Worm (Caenorhabditis elegans): ENCODE results near the gene F42A10.9.

The F42A10.9 gene

DNA sequence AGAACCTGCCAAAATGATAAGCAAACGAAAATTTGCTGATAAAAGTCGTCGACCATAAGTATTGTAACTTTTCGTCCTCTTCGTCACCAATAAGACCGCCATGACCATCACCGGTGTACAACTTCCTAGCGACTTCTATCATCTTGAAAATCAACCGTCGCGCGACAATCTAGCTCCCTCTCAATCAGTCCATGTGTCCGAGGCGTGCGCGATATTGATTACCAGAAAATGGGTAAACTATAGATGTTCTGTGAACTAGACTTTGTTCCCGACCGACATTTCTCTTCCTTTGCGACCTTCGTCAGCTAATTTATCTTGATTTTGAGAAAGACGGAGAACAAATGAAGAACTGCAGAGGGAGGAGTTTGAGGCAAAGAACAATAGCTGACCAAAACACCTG lies 19.1 kb upstream of the F42A10.9 start:
- TF ChIP-seq spr-3 (GFP tag; optimal IDR thresholded peaks at IDR 0.05): no peak
- TF ChIP-seq hlh-11 (tag; optimal IDR thresholded peaks at IDR 0.05): peak; percentile 54
- no peak for TF ChIP-seq unc-39 (tag; optimal IDR thresholded peaks at IDR 0.05)
- peak; percentile 23 for TF ChIP-seq nhr-48 (tag; optimal IDR thresholded peaks at IDR 0.05)
- TF ChIP-seq R02D3.7 (tag; optimal IDR thresholded peaks at IDR 0.05): no peak
- TF ChIP-seq dmd-6 (GFP tag; IDR thresholded peaks at IDR 0.05): peak; percentile 48; the same call in 1 of the 2 replicates
- TF ChIP-seq mxl-2 (GFP tag; conservative IDR thresholded peaks at IDR 0.05): no peak
- peak; percentile 60 for TF ChIP-seq mxl-3 (GFP tag; optimal IDR thresholded peaks at IDR 0.05)
- peak in 1 of 2 experiments; percentile 40 for TF ChIP-seq lsy-2 (tag; optimal IDR thresholded peaks at IDR 0.05)
- TF ChIP-seq spr-1 (tag; optimal IDR thresholded peaks at IDR 0.05): no peak
- TF ChIP-seq nhr-28 (tag; optimal IDR thresholded peaks at IDR 0.05): peak; percentile 1
- no peak for TF ChIP-seq zag-1 (tag; optimal IDR thresholded peaks at IDR 0.05)
- peak; percentile 84 for TF ChIP-seq aha-1 (tag)
- TF ChIP-seq gei-8 (GFP tag; optimal IDR thresholded peaks at IDR 0.05): no peak
- TF ChIP-seq F44E2.7 (GFP tag; IDR thresholded peaks at IDR 0.05): no peak
- TF ChIP-seq dve-1 (tag; optimal IDR thresholded peaks at IDR 0.05; ENCODE audit: insufficient read depth): peak; percentile 28

DNA sequence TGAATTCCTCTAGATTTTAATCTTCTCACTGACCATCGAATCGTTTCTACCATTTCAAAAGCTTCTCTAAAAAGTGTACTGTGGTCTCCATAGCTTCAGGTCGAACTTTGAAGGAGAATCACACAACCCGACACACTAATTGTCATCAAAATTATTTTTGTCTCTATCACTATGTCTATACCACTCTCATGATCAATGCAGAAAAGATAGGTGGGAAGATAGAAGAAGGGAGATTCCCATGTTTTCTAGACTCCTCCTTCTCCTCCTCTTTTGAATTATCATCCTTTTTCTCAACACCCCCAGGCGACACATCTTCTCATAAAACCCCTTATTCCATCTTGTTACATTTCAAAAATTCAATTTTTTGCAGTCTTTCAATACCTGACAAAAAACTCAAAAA lies 18.5 kb upstream of the F42A10.9 start, which contains the start of gene Y42G9A.3:
TSS of gene Y42G9A.3 (plus strand) at position 363 of the 400 bp plus-strand sequence.
- TF ChIP-seq set-16 (GFP tag; IDR thresholded peaks at IDR 0.05) (no peak), spr-3 (GFP tag; optimal IDR thresholded peaks at IDR 0.05) (no peak), lin-15B (tag; optimal IDR thresholded peaks at IDR 0.05) (no peak), nhr-76 (tag; optimal IDR thresholded peaks at IDR 0.05) (no peak), zfp-2 (tag; optimal IDR thresholded peaks at IDR 0.05) (no peak), zip-11 (GFP tag; IDR thresholded peaks at IDR 0.05) (no peak), dmd-6 (GFP tag; IDR thresholded peaks at IDR 0.05) (peak; percentile 45; the same call in 1 of the 2 replicates), zag-1 (tag; optimal IDR thresholded peaks at IDR 0.05) (no peak), snpc-1.2 (GFP tag; IDR thresholded peaks at IDR 0.05) (no peak), hlh-30 (tag; optimal IDR thresholded peaks at IDR 0.05; ENCODE audit: insufficient read depth) (peak; percentile 38), nhr-28 (tag; optimal IDR thresholded peaks at IDR 0.05) (peak; percentile 53), Y48G9A.11 (GFP tag; IDR thresholded peaks at IDR 0.05) (no peak), nhr-42 (GFP tag; IDR thresholded peaks at IDR 0.05) (no peak), unc-130 (GFP tag; optimal IDR thresholded peaks at IDR 0.05) (no peak), ztf-11 (tag; optimal IDR thresholded peaks at IDR 0.05) (no peak), dpl-1 (GFP tag; optimal IDR thresholded peaks at IDR 0.05) (no peak), mxl-3 (GFP tag; optimal IDR thresholded peaks at IDR 0.05) (peak; percentile 5), nhr-10 (tag; optimal IDR thresholded peaks at IDR 0.05) (no peak), lim-7 (GFP tag; IDR thresholded peaks at IDR 0.05) (no peak), unc-39 (tag; optimal IDR thresholded peaks at IDR 0.05) (no peak), hif-1 (tag; optimal IDR thresholded peaks at IDR 0.05) (no peak), aly-2 (tag; optimal IDR thresholded peaks at IDR 0.05) (no peak), aha-1 (tag) (no peak), daf-16 (GFP tag; optimal IDR thresholded peaks at IDR 0.05) (no peak), daf-16 (tag; optimal IDR thresholded peaks at IDR 0.05) (peak; percentile 30)

DNA sequence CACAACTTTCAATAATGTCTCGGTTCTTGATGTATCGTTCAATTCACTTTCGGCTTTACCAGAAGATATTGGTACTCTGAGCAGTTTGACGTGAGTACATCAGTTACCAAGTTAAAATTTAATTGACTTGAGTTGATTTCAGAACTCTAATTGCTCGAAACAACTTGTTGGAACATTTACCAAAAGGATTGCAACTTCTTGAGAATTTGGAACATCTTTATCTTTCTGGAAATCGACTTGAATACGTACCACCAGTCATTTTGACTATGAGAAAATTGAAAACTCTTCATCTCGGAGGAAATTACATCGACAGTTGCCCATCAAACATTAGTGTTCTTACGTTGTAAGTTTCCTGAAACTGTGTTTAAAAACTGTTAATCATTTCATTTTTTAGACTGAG lies 17.6 kb upstream of the F42A10.9 start:
- TF ChIP-seq saeg-2 (GFP tag; IDR thresholded peaks at IDR 0.05): no peak
- TF ChIP-seq dpl-1 (GFP tag; optimal IDR thresholded peaks at IDR 0.05): no peak
- TF ChIP-seq nhr-11 (tag; optimal IDR thresholded peaks at IDR 0.05): no peak
- no peak for TF ChIP-seq cey-2 (tag; optimal IDR thresholded peaks at IDR 0.05; ENCODE audit: borderline replicate concordance, insufficient read depth)
- TF ChIP-seq hif-1 (tag; optimal IDR thresholded peaks at IDR 0.05): no peak
- TF ChIP-seq unc-62 (GFP tag; optimal IDR thresholded peaks at IDR 0.05 in 1 of 2): peak in 1 of 2 experiments; percentile 93
- TF ChIP-seq unc-62 (tag; optimal IDR thresholded peaks at IDR 0.05): no peak
- no peak for TF ChIP-seq dve-1 (tag; optimal IDR thresholded peaks at IDR 0.05; ENCODE audit: insufficient read depth)
